Fruit fly (Drosophila melanogaster) whole organism, pupa: ENCODE measurements around the gene CG1812.

Experiments used
- CG10348 ChIP-seq: fragments of 200-800 bp; sonication (Bioruptor generic); IDR thresholded peaks from 2 replicates; pipeline ENCODE4 v1.3.6; 2022; ENCODE audit warnings: missing biosample characterization, missing genetic modification characterization
- CG12605 ChIP-seq: fragments of 200-800 bp; sonication (Bioruptor generic); IDR thresholded peaks from 2 replicates; pipeline ENCODE4 v1.3.6; 2022; ENCODE audit warnings: missing biosample characterization, missing genetic modification characterization
- CG13204 ChIP-seq: fragments of 200-800 bp; sonication (Bioruptor generic); optimal IDR thresholded peaks from 2 replicates; lab custom pipeline; 2018; ENCODE audit warnings: missing biosample characterization, mild to moderate bottlenecking, missing genetic modification characterization, moderate library complexity
- CG14655 ChIP-seq: fragments of 200-800 bp; sonication (Bioruptor generic); optimal IDR thresholded peaks from 3 replicates; lab custom pipeline; 2017; ENCODE audit warnings: mild to moderate bottlenecking, missing biosample characterization, missing genetic modification reagents, missing genetic modification characterization
- CG15710 ChIP-seq: fragments of 200-800 bp; sonication (Bioruptor generic); optimal IDR thresholded peaks from 2 replicates; lab custom pipeline; 2018; ENCODE audit warnings: missing biosample characterization, mild to moderate bottlenecking, missing genetic modification characterization, moderate library complexity
- CG17806 ChIP-seq: fragments of 200-800 bp; sonication (Bioruptor generic); optimal IDR thresholded peaks from 2 replicates; lab custom pipeline; 2018; ENCODE audit warnings: missing biosample characterization, mild to moderate bottlenecking, missing genetic modification characterization, moderate library complexity
- CG32121 ChIP-seq: fragments of 200-800 bp; sonication (Bioruptor generic); IDR thresholded peaks from 2 replicates; pipeline ENCODE4 v1.3.6; 2022; ENCODE audit warnings: missing biosample characterization, missing genetic modification characterization
- CG34367 ChIP-seq: fragments of 200-800 bp; sonication (Bioruptor generic); optimal IDR thresholded peaks from 2 replicates; lab custom pipeline; 2018; ENCODE audit warnings: missing biosample characterization, mild to moderate bottlenecking, missing genetic modification characterization
- CG4496 ChIP-seq: fragments of 200-800 bp; sonication (Bioruptor generic); IDR thresholded peaks from 3 replicates; pipeline ENCODE4 v1.3.6; 2022; ENCODE audit warnings: missing biosample characterization, missing genetic modification characterization
- CG8159 ChIP-seq: fragments of 200-800 bp; sonication (Bioruptor generic); optimal IDR thresholded peaks from 3 replicates; lab custom pipeline; 2018; ENCODE audit warnings: missing biosample characterization, mild to moderate bottlenecking, missing genetic modification characterization, moderate library complexity
- CG8301 ChIP-seq: fragments of 200-800 bp; sonication (Bioruptor generic); optimal IDR thresholded peaks from 2 replicates; lab custom pipeline; 2018; ENCODE audit warnings: missing biosample characterization, mild to moderate bottlenecking, missing genetic modification characterization
- CG9948 ChIP-seq: fragments of 200-800 bp; sonication (Bioruptor generic); optimal IDR thresholded peaks from 2 replicates; lab custom pipeline; 2018; ENCODE audit warnings: missing biosample characterization, mild to moderate bottlenecking, missing genetic modification characterization, moderate library complexity
- D1 ChIP-seq: fragments of 200-800 bp; sonication (Bioruptor generic); optimal IDR thresholded peaks from 2 replicates; lab custom pipeline; 2018; ENCODE audit warnings: missing biosample characterization, mild to moderate bottlenecking, missing genetic modification characterization, moderate library complexity
- EcR ChIP-seq: fragments of 200-800 bp; sonication (Bioruptor generic); optimal IDR thresholded peaks from 3 replicates; lab custom pipeline; 2019; ENCODE audit warnings: missing biosample characterization, missing genetic modification characterization, mild to moderate bottlenecking, moderate library complexity, missing genetic modification reagents
- Ets98B ChIP-seq: fragments of 200-800 bp; sonication (Bioruptor generic); IDR thresholded peaks from 2 replicates; pipeline ENCODE4 v1.3.6; 2022; ENCODE audit warnings: missing biosample characterization, missing genetic modification characterization
- Pif1A ChIP-seq: fragments of 200-800 bp; sonication (Bioruptor generic); optimal IDR thresholded peaks from 3 replicates; lab custom pipeline; 2016; ENCODE audit warnings: missing biosample characterization, missing genetic modification characterization
- Pif1B ChIP-seq: fragments of 200-800 bp; sonication (Bioruptor generic); optimal IDR thresholded peaks from 3 replicates; lab custom pipeline; 2016; ENCODE audit warnings: missing biosample characterization, missing genetic modification characterization
- Snoo ChIP-seq: fragments of 200-800 bp; sonication (Bioruptor generic); optimal IDR thresholded peaks from 3 replicates; lab custom pipeline; 2017; ENCODE audit warnings: missing biosample characterization, mild to moderate bottlenecking, missing genetic modification characterization, inconsistent platforms
- fd96Ca ChIP-seq: fragments of 200-800 bp; sonication (Bioruptor generic); IDR thresholded peaks from 3 replicates; pipeline ENCODE4 v1.3.6; 2022; ENCODE audit warnings: missing biosample characterization, missing genetic modification characterization
- gl ChIP-seq: fragments of 200-800 bp; sonication (Bioruptor generic); optimal IDR thresholded peaks from 2 replicates; lab custom pipeline; 2018; ENCODE audit warnings: missing biosample characterization, mild to moderate bottlenecking, missing genetic modification characterization
- rn ChIP-seq: fragments of 200-800 bp; sonication (Bioruptor generic); IDR thresholded peaks from 2 replicates; pipeline ENCODE4 v1.3.6; 2022; ENCODE audit warnings: missing biosample characterization, missing genetic modification characterization

The CG1812 gene

DNA sequence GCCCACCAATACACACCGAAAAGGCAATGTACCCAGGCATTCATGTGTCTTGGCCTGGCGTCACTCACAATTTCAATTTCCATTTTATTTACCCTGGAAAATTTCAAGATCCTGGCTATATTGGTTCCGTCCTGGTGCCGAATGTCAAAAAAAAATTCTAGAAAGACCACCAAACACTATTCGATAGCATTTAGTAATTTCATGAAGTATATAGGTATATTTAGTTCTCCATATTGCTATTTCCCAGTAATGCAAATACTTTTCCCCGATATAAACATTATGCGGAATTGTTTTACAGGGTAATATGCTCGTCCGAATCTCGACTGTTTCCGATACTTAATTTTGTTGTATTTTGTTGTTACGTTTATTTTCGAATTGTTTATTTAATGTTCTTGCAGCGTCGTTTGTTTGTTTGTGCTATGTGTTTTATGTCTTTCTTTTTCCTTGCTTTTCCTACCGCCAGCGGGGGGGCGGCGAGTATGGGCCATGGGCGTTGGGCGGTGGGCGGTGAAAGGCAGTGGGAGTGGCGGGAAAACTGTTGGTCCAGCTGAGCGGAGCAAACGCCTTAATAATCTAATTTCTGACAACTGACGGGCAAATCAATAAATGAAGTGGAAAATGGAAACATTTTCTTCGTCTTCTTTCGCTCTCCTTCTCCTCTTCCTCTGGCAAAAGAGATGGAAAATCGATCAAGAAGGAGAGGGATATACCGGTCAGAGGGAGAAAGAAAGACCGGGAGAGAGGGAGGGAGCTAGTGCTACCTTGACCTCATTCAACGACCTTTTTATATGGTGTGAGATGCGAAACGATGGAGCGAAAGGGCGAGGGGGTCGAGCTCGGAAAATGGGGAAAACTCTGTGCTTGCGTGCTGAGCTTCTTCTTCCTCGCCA, 15.3 kb upstream of the CG1812 start:
- TF ChIP-seq CG8301 (tag; lab: Kevin White, UChicago) (peak; percentile 42), CG32121 (GFP tag; lab: Robert Waterston, UW) (peak; percentile 60), EcR (GFP tag; lab: Kevin White, UChicago) (no peak), CG10348 (GFP tag; lab: Robert Waterston, UW) (no peak), CG12605 (GFP tag; lab: Robert Waterston, UW) (no peak), CG8159 (tag; lab: Kevin White, UChicago) (peak; percentile 39), CG17806 (peak; percentile 43), CG34367 (no peak), CG15710 (peak; percentile 17), CG13204 (no peak), CG14655 (GFP tag; lab: Kevin White, UChicago) (peak; percentile 49), CG4496 (peak; percentile 56; the same call in 1 of the 3 replicates), Ets98B (GFP tag; lab: Robert Waterston, UW) (peak; percentile 69), Pif1A (GFP tag; lab: Kevin White, UChicago) (peak; percentile 63), CG9948 (tag; lab: Kevin White, UChicago) (peak; percentile 34), fd96Ca (no peak; the same call in 2 of the 3 replicates), Pif1B (GFP tag; lab: Kevin White, UChicago) (peak; percentile 29), gl (tag; lab: Kevin White, UChicago) (no peak), Snoo (tag; lab: Kevin White, UChicago) (peak; percentile 12), rn (GFP tag; lab: Robert Waterston, UW) (no peak), D1 (no peak)
- TF ChIP-seq, all 21 proteins: peak for 12

DNA sequence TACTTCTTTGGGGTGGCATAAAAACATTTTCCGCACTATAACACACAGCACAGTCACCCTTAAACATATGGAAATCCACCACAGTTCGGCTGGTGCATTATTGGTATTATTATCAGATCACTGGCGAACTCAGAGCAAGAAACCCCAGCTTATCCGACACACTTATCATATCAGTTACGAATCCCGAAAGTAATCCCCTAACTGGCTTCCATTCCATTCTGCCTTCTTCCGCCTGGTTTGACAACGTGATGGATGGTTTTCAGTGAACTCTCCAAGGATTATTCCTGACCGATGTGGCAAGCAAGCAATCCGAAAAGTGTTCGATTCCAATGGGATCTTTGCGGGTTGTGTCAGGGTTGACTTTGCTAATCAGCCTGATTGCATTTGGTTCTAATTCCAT, 12.4 kb upstream of the CG1812 start:
- no peak for TF ChIP-seq CG15710
- no peak for TF ChIP-seq Ets98B (GFP tag; lab: Robert Waterston, UW)
- no peak for TF ChIP-seq CG13204
- no peak for TF ChIP-seq D1
- no peak for TF ChIP-seq CG8159 (tag; lab: Kevin White, UChicago)
- TF ChIP-seq CG4496: no peak
- no peak for TF ChIP-seq CG14655 (GFP tag; lab: Kevin White, UChicago)
- TF ChIP-seq CG17806: no peak
- TF ChIP-seq gl (tag; lab: Kevin White, UChicago): no peak
- no peak for TF ChIP-seq EcR (GFP tag; lab: Kevin White, UChicago)
- no peak for TF ChIP-seq CG10348 (GFP tag; lab: Robert Waterston, UW)
- TF ChIP-seq Snoo (tag; lab: Kevin White, UChicago): no peak
- TF ChIP-seq CG9948 (tag; lab: Kevin White, UChicago): no peak
- no peak for TF ChIP-seq CG8301 (tag; lab: Kevin White, UChicago)

dm6 chrX:20499802-20500201, 11.5 kb upstream of the CG1812 start:
- no peak for TF ChIP-seq gl (tag; lab: Kevin White, UChicago)
- TF ChIP-seq CG34367: no peak
- TF ChIP-seq CG8301 (tag; lab: Kevin White, UChicago): no peak
- no peak for TF ChIP-seq Snoo (tag; lab: Kevin White, UChicago)
- no peak for TF ChIP-seq Pif1A (GFP tag; lab: Kevin White, UChicago)
- no peak for TF ChIP-seq D1
- TF ChIP-seq CG10348 (GFP tag; lab: Robert Waterston, UW): no peak
- no peak for TF ChIP-seq Ets98B (GFP tag; lab: Robert Waterston, UW)
- TF ChIP-seq CG9948 (tag; lab: Kevin White, UChicago): no peak
- no peak for TF ChIP-seq CG32121 (GFP tag; lab: Robert Waterston, UW)
- no peak for TF ChIP-seq CG14655 (GFP tag; lab: Kevin White, UChicago)
- no peak for TF ChIP-seq CG15710

dm6 chrX:20501040-20501609, 10.2 kb upstream of the CG1812 start:
- TF ChIP-seq Pif1A (GFP tag; lab: Kevin White, UChicago) (peak; percentile 80), CG4496 (peak; percentile 97), CG32121 (GFP tag; lab: Robert Waterston, UW) (peak; percentile 87), CG34367 (peak; percentile 96), Ets98B (GFP tag; lab: Robert Waterston, UW) (peak; percentile 94), CG12605 (GFP tag; lab: Robert Waterston, UW) (peak; percentile 86), gl (tag; lab: Kevin White, UChicago) (peak; percentile 68), CG17806 (peak; percentile 84), CG13204 (peak; percentile 91), CG9948 (tag; lab: Kevin White, UChicago) (peak; percentile 94), Pif1B (GFP tag; lab: Kevin White, UChicago) (peak; percentile 94), CG8301 (tag; lab: Kevin White, UChicago) (peak; percentile 74), CG10348 (GFP tag; lab: Robert Waterston, UW) (0 out of 2 replicates have a peak, but pooled peaks have one; percentile 39), rn (GFP tag; lab: Robert Waterston, UW) (peak; percentile 92), fd96Ca (peak; percentile 89), CG15710 (peak; percentile 97), EcR (GFP tag; lab: Kevin White, UChicago) (peak; percentile 95), D1 (peak; percentile 13), CG14655 (GFP tag; lab: Kevin White, UChicago) (peak; percentile 73), CG8159 (tag; lab: Kevin White, UChicago) (peak; percentile 87), Snoo (tag; lab: Kevin White, UChicago) (peak; percentile 95)

dm6 chrX:20501640-20502039, 9.7 kb upstream of the CG1812 start:
- no peak for TF ChIP-seq Ets98B (GFP tag; lab: Robert Waterston, UW)
- TF ChIP-seq CG4496: no peak
- TF ChIP-seq CG9948 (tag; lab: Kevin White, UChicago): peak; percentile 53
- TF ChIP-seq CG8301 (tag; lab: Kevin White, UChicago): peak; percentile 32
- TF ChIP-seq gl (tag; lab: Kevin White, UChicago): no peak
- no peak for TF ChIP-seq Snoo (tag; lab: Kevin White, UChicago)
- TF ChIP-seq Pif1B (GFP tag; lab: Kevin White, UChicago): no peak
- TF ChIP-seq CG34367: no peak
- TF ChIP-seq EcR (GFP tag; lab: Kevin White, UChicago): no peak
- TF ChIP-seq rn (GFP tag; lab: Robert Waterston, UW): no peak
- TF ChIP-seq CG10348 (GFP tag; lab: Robert Waterston, UW): no peak
- peak; percentile 39 for TF ChIP-seq CG8159 (tag; lab: Kevin White, UChicago)
- TF ChIP-seq CG15710: no peak
- no peak for TF ChIP-seq D1
- TF ChIP-seq fd96Ca: no peak
- TF ChIP-seq Pif1A (GFP tag; lab: Kevin White, UChicago): no peak
- peak; percentile 27 for TF ChIP-seq CG17806
- no peak for TF ChIP-seq CG12605 (GFP tag; lab: Robert Waterston, UW)
- peak; percentile 62 for TF ChIP-seq CG14655 (GFP tag; lab: Kevin White, UChicago)
- no peak for TF ChIP-seq CG32121 (GFP tag; lab: Robert Waterston, UW)
- no peak for TF ChIP-seq CG13204
